Worm (Caenorhabditis elegans) whole organism, L1 larva: ENCODE results near the gene cdr-7.

ENCODE experiments used
- C04F5.9 ChIP-seq: sonication (generic microtip); optimal IDR thresholded peaks from 2 replicates; lab custom pipeline; 2016; ENCODE audit warnings: missing genetic modification characterization, missing compliant biosample characterization
- C34B4.2 ChIP-seq: sonication (generic microtip); optimal IDR thresholded peaks from 2 replicates; lab custom pipeline; 2017; ENCODE audit warnings: mild to moderate bottlenecking, missing genetic modification characterization, missing compliant biosample characterization
- F16B12.6 ChIP-seq: fragments of 150-350 bp; optimal IDR thresholded peaks from 2 replicates; lab custom pipeline; 2014; ENCODE audit warnings: missing biosample characterization, missing genetic modification characterization
- aha-1 ChIP-seq: fragments of 150-350 bp; optimal IDR thresholded peaks from 2 replicates; lab custom pipeline; 2014; ENCODE audit warnings: missing biosample characterization, missing genetic modification characterization
- alr-1 ChIP-seq: fragments of 200-800 bp; sonication (Bioruptor generic); optimal IDR thresholded peaks from 2 replicates; lab custom pipeline; 2018; ENCODE audit warnings: borderline replicate concordance, mild to moderate bottlenecking, missing genetic modification characterization, missing compliant biosample characterization
- aly-2 ChIP-seq: fragments of 150-350 bp; optimal IDR thresholded peaks from 2 replicates; lab custom pipeline; 2014; ENCODE audit warnings: missing biosample characterization, missing genetic modification characterization
- blmp-1 ChIP-seq: fragments of 150-350 bp; optimal IDR thresholded peaks from 2 replicates; lab custom pipeline; 2014; ENCODE audit warnings: missing biosample characterization, missing genetic modification characterization
- ceh-63 ChIP-seq: fragments of 200-800 bp; sonication (Bioruptor generic); optimal IDR thresholded peaks from 2 replicates; lab custom pipeline; 2018; ENCODE audit warnings: mild to moderate bottlenecking, missing genetic modification characterization, missing compliant biosample characterization
- ceh-82 ChIP-seq, 3 experiments: fragments of 150-350 bp in 1 of 3; sonication (generic microtip) in 2 of 3; optimal IDR thresholded peaks; 2 replicates each; lab custom pipeline; 2014 to 2017; ENCODE audit warnings: missing biosample characterization in 3 of 3, missing genetic modification characterization in 3 of 3
- ceh-88 ChIP-seq: fragments of 200-800 bp; sonication (Bioruptor generic); IDR thresholded peaks from 2 replicates; pipeline ENCODE4 v1.3.6; 2022; ENCODE audit warnings: missing genetic modification characterization, missing compliant biosample characterization
- ceh-90 ChIP-seq: sonication (generic microtip); optimal IDR thresholded peaks from 2 replicates; lab custom pipeline; 2016; ENCODE audit warnings: missing genetic modification characterization, missing compliant biosample characterization
- efl-1 ChIP-seq, 4 experiments: fragments of 150-350 bp; optimal IDR thresholded peaks in 3 of 4; peaks in 1 of 4; 1 replicate in 1 of 4; 2 replicates in 3 of 4; lab custom pipeline; 2014; ENCODE audit warnings: missing biosample characterization in 2 of 4, missing genetic modification characterization in 2 of 4, missing genetic modification reagents in 2 of 4
- efl-3 ChIP-seq: fragments of 200-800 bp; sonication (Bioruptor generic); optimal IDR thresholded peaks from 2 replicates; lab custom pipeline; 2018; ENCODE audit warnings: mild to moderate bottlenecking, missing genetic modification characterization, missing compliant biosample characterization
- elt-2 ChIP-seq: sonication (generic microtip); optimal IDR thresholded peaks from 2 replicates; lab custom pipeline; 2016; ENCODE audit warnings: missing genetic modification characterization, mild to moderate bottlenecking, inconsistent platforms, missing compliant biosample characterization, missing genetic modification reagents
- grh-1 ChIP-seq: fragments of 200-800 bp; sonication (Bioruptor generic); IDR thresholded peaks from 2 replicates; pipeline ENCODE4 v1.3.6; 2022; ENCODE audit warnings: missing genetic modification reagents, missing genetic modification characterization, missing compliant biosample characterization
- hlh-4 ChIP-seq: sonication (generic microtip); optimal IDR thresholded peaks from 2 replicates; lab custom pipeline; 2016; ENCODE audit warnings: mild to moderate bottlenecking, missing genetic modification characterization, missing compliant biosample characterization
- lin-13 ChIP-seq: fragments of 150-350 bp; optimal IDR thresholded peaks from 2 replicates; lab custom pipeline; 2014; ENCODE audit warnings: missing biosample characterization, missing genetic modification reagents, missing genetic modification characterization
- lin-14 ChIP-seq: fragments of 200-800 bp; sonication (Bioruptor generic); optimal IDR thresholded peaks from 2 replicates; lab custom pipeline; 2018; ENCODE audit warnings: mild to moderate bottlenecking, missing genetic modification characterization, moderate library complexity, missing compliant biosample characterization
- lin-15B ChIP-seq: fragments of 150-350 bp; sonication (generic microtip); optimal IDR thresholded peaks from 3 replicates; lab custom pipeline; 2014; ENCODE audit warnings: missing biosample characterization, missing genetic modification characterization
- lsy-2 ChIP-seq, 2 experiments: fragments of 150-350 bp; optimal IDR thresholded peaks; 2 replicates each; lab custom pipeline; 2014; ENCODE audit warnings: missing biosample characterization in 2 of 2, missing genetic modification characterization in 2 of 2
- mab-9 ChIP-seq: fragments of 200-800 bp; sonication (Bioruptor generic); IDR thresholded peaks from 2 replicates; pipeline ENCODE4 v1.3.6; 2022; ENCODE audit warnings: missing genetic modification reagents, missing genetic modification characterization, missing compliant biosample characterization
- mef-2 ChIP-seq: fragments of 150-350 bp; optimal IDR thresholded peaks from 2 replicates; lab custom pipeline; 2014; ENCODE audit warnings: missing biosample characterization, missing genetic modification characterization
- nhr-20 ChIP-seq: sonication (generic microtip); optimal IDR thresholded peaks from 2 replicates; lab custom pipeline; 2016; ENCODE audit warnings: mild to moderate bottlenecking, missing genetic modification characterization, missing compliant biosample characterization
- nhr-28 ChIP-seq: fragments of 150-350 bp; optimal IDR thresholded peaks from 2 replicates; lab custom pipeline; 2014; ENCODE audit warnings: missing biosample characterization, missing genetic modification characterization
- nhr-47 ChIP-seq: sonication (generic microtip); optimal IDR thresholded peaks from 2 replicates; lab custom pipeline; 2016; ENCODE audit warnings: mild to moderate bottlenecking, missing genetic modification characterization, moderate library complexity, missing compliant biosample characterization
- nhr-71 ChIP-seq: sonication (generic microtip); optimal IDR thresholded peaks from 2 replicates; lab custom pipeline; 2016; ENCODE audit warnings: mild to moderate bottlenecking, missing genetic modification characterization, moderate library complexity, missing compliant biosample characterization
- nhr-77 ChIP-seq: fragments of 150-350 bp; optimal IDR thresholded peaks from 2 replicates; lab custom pipeline; 2014; ENCODE audit warnings: missing biosample characterization, missing genetic modification characterization
- nhr-84 ChIP-seq: sonication (generic microtip); optimal IDR thresholded peaks from 2 replicates; lab custom pipeline; 2017; ENCODE audit warnings: missing biosample characterization, missing genetic modification characterization
- nhr-85 ChIP-seq: sonication (generic microtip); peaks from one replicate; lab custom pipeline; 2016; ENCODE audit warnings: missing genetic modification characterization, inconsistent platforms, missing compliant biosample characterization
- nhr-90 ChIP-seq: sonication (generic microtip); optimal IDR thresholded peaks from 2 replicates; lab custom pipeline; 2016; ENCODE audit warnings: mild to moderate bottlenecking, missing genetic modification characterization, missing compliant biosample characterization; ENCODE audit not compliant: poor library complexity
- pax-3 ChIP-seq: fragments of 200-800 bp; sonication (Bioruptor generic); optimal IDR thresholded peaks from 2 replicates; lab custom pipeline; 2018; ENCODE audit warnings: mild to moderate bottlenecking, missing genetic modification characterization, moderate library complexity, missing compliant biosample characterization
- snpc-4 ChIP-seq: fragments of 150-350 bp; optimal IDR thresholded peaks from 2 replicates; lab custom pipeline; 2014; ENCODE audit warnings: missing biosample characterization, missing genetic modification characterization
- snu-23 ChIP-seq: sonication (generic microtip); optimal IDR thresholded peaks from 2 replicates; lab custom pipeline; 2016; ENCODE audit warnings: missing genetic modification characterization, missing compliant biosample characterization
- sptf-1 ChIP-seq: fragments of 150-350 bp; optimal IDR thresholded peaks from 2 replicates; lab custom pipeline; 2014; ENCODE audit warnings: missing biosample characterization, missing genetic modification characterization
- sup-37 ChIP-seq: fragments of 200-800 bp; sonication (Bioruptor generic); optimal IDR thresholded peaks from 2 replicates; lab custom pipeline; 2018; ENCODE audit warnings: mild to moderate bottlenecking, missing genetic modification characterization, missing compliant biosample characterization
- unc-130 ChIP-seq: fragments of 150-350 bp; optimal IDR thresholded peaks from 2 replicates; lab custom pipeline; 2017; ENCODE audit warnings: missing biosample characterization, missing genetic modification characterization, inconsistent platforms
- unc-86 ChIP-seq: sonication (generic microtip); optimal IDR thresholded peaks from 2 replicates; lab custom pipeline; 2016; ENCODE audit warnings: missing genetic modification characterization, missing compliant biosample characterization
- unc-98 ChIP-seq: fragments of 200-800 bp; sonication (Bioruptor generic); IDR thresholded peaks from 2 replicates; pipeline ENCODE4 v1.3.6; 2022; ENCODE audit warnings: missing genetic modification characterization, missing compliant biosample characterization
- xbp-1 ChIP-seq: sonication (generic microtip); optimal IDR thresholded peaks from 2 replicates; lab custom pipeline; 2016; ENCODE audit warnings: missing genetic modification characterization, missing compliant biosample characterization
- zag-1 ChIP-seq: fragments of 150-350 bp; optimal IDR thresholded peaks from 2 replicates; lab custom pipeline; 2014; ENCODE audit warnings: missing biosample characterization, missing genetic modification characterization
- ztf-11 ChIP-seq, 2 experiments: sonication (generic microtip); optimal IDR thresholded peaks; 2 replicates each; lab custom pipeline; 2016 to 2017; ENCODE audit warnings: missing genetic modification characterization in 2 of 2, missing biosample characterization in 1 of 2, missing compliant biosample characterization in 1 of 2
- ztf-4 ChIP-seq: fragments of 150-350 bp; optimal IDR thresholded peaks from 2 replicates; lab custom pipeline; 2014; ENCODE audit warnings: missing biosample characterization, missing genetic modification characterization

Gene cdr-7

DNA sequence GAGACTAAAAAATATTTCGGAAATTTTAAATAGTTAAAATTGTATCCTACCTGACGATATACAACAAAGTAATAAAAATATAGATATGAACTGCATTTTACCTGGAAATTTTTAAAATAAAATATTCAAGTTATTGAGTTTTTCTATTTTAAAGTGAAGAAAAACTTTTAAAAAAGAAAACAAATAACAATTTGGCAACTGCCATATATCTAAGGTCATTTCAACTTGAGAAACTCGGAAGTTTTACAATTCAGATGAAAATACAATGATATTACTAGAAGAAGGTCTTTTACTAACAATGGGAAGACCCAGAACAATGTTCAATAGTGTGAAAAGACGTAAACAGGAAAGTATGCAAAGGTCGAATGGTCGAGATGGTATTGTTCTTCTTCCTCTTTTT, 38.0 kb upstream of the cdr-7 start, which contains the start of gene C54D10.10:
C54D10.10 (minus strand) TSS at position 101 of the 400 bp plus-strand sequence.
- no peak for TF ChIP-seq nhr-28
- TF ChIP-seq blmp-1 (tag; lab: Kevin White, UChicago) = no peak
- no peak for TF ChIP-seq ztf-4 (tag; lab: Kevin White, UChicago)
- no peak for TF ChIP-seq C34B4.2 (tag; lab: Kevin White, UChicago)
- no peak for TF ChIP-seq unc-98
- TF ChIP-seq xbp-1 (tag; lab: Kevin White, UChicago) = no peak
- no peak for TF ChIP-seq nhr-20 (tag; lab: Kevin White, UChicago)
- TF ChIP-seq efl-1 (optimal IDR thresholded peaks at IDR 0.05; lab: Kevin White, UChicago) = no peak
- TF ChIP-seq efl-1 (GFP tag; optimal IDR thresholded peaks at IDR 0.05 in 1 of 2; lab: Kevin White, UChicago) = no peak
- no peak for TF ChIP-seq elt-2 (tag; lab: Kevin White, UChicago)
- no peak for TF ChIP-seq pax-3 (tag; lab: Kevin White, UChicago)
- TF ChIP-seq nhr-90 (tag; lab: Kevin White, UChicago) = no peak
- no peak for TF ChIP-seq lin-14 (GFP tag; lab: Kevin White, UChicago)
- no peak for TF ChIP-seq unc-86

DNA sequence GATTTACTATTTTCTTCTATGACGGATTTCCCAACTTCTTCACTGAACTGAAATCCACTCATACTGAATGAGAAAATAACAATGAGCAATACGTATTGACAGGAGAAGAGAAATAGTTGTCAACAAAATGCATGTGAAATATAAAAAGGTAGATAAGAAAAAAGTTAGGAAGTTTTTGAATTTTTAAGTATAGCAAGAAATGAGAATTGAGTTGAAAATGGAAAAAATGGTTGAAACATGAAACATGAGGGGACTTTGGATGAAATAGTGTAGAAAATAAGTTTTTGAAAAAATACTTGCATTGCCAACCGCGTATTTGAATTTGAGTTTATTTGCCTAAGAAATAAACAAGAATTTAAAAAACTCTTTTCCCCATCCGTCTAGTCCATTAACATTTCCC, 35.0 kb upstream of the cdr-7 start, which contains the start of the genes pals-38 and C54D10.9:
pals-38 (minus strand) TSS at position 101 of the 400 bp plus-strand sequence.
C54D10.9 (plus strand) TSS at position 259 of the 400 bp plus-strand sequence.
- no peak for TF ChIP-seq efl-1 (optimal IDR thresholded peaks at IDR 0.05; lab: Kevin White, UChicago)
- peak in 1 of 2 experiments; percentile 79 for TF ChIP-seq efl-1 (GFP tag; optimal IDR thresholded peaks at IDR 0.05 in 1 of 2; lab: Kevin White, UChicago)
- TF ChIP-seq ceh-88 (GFP tag; lab: Robert Waterston, UW) = no peak

DNA sequence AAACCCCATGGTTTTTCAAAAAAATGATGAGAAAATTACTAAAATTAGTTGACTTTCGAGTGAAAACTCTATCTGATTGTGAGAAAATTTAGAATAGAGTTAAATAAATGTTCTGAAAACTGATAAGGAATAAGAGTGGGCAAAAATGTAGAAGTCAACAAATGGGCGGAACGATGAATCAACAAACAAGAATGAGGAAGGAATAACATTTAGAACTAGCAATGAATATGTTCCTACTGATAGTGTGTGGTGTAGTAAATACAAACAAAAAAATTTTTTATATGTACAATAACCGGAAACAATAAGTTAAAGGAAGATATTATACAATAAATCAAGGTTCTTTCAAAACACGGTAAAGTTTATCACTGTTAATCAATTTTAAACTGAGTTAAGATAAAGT, 31.8 kb upstream of the cdr-7 start, which contains the start of gene pals-39:
pals-39 (minus strand) TSS at position 101 of the 400 bp plus-strand sequence.
- no peak for TF ChIP-seq nhr-20 (tag; lab: Kevin White, UChicago)
- TF ChIP-seq sptf-1 (tag; lab: Kevin White, UChicago) = no peak
- TF ChIP-seq zag-1 (tag; lab: Kevin White, UChicago) = no peak
- TF ChIP-seq lin-14 (GFP tag; lab: Kevin White, UChicago) = no peak

DNA sequence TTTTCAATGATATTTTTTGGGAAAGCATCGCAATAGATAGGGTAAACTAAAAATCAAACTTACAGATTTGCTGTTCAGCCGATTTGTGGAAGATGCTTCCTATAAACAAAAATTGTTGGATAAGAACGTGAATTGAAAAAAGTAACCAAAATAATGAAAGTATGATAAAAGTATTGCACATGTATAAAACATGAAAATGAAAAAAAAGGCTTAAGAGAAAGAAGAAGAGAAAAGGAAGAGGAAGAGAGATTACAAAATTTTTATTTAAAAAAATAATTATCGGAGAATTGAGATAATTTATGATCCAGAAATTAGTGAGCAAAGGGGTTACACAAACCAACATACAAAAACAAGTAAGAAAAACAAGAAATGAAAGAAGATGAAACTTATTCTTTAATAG, 29.5 kb upstream of the cdr-7 start, which contains the start of gene pals-37:
pals-37 (minus strand) TSS at position 101 of the 400 bp plus-strand sequence.
- TF ChIP-seq lin-15B (tag; lab: Kevin White, UChicago) (no peak), nhr-47 (tag; lab: Kevin White, UChicago) (no peak), nhr-84 (tag; lab: Kevin White, UChicago) (no peak), sup-37 (GFP tag; lab: Kevin White, UChicago) (no peak), unc-86 (no peak), nhr-85 (tag; lab: Kevin White, UChicago) (no peak), F16B12.6 (tag; lab: Kevin White, UChicago) (no peak), lin-13 (GFP tag; lab: Kevin White, UChicago) (no peak), alr-1 (tag; lab: Kevin White, UChicago) (no peak), nhr-71 (tag; lab: Kevin White, UChicago) (no peak), mef-2 (no peak), snu-23 (no peak), aha-1 (tag; lab: Kevin White, UChicago) (no peak), ceh-63 (GFP tag; lab: Kevin White, UChicago) (no peak)

DNA sequence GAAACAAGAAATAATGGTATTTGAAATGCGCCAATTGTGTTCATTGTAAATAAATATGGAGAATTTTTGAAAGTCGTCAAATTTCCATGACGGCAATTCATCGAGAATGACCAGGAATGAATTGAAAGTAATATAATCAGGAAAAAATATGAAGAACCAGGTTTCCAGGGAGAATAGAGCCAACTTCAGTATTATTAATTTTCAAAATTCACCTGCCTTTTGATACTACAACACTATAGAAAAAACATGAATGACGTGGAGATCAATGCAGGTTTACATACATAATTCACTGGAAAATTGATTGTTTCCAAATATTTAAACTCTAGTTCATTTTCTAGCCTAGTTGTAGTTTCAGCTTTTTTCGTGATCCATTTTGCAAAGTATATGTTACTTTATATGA, 21.8 kb upstream of the cdr-7 start, which contains the start of gene srh-25:
srh-25 (minus strand) TSS at position 101 of the 400 bp plus-strand sequence.
- TF ChIP-seq hlh-4 (tag; lab: Kevin White, UChicago) (peak; percentile 60), ceh-82 (tag; optimal IDR thresholded peaks at IDR 0.05; lab: Kevin White, UChicago) (no peak)
- TF ChIP-seq, all 84 proteins: peak for 1

DNA sequence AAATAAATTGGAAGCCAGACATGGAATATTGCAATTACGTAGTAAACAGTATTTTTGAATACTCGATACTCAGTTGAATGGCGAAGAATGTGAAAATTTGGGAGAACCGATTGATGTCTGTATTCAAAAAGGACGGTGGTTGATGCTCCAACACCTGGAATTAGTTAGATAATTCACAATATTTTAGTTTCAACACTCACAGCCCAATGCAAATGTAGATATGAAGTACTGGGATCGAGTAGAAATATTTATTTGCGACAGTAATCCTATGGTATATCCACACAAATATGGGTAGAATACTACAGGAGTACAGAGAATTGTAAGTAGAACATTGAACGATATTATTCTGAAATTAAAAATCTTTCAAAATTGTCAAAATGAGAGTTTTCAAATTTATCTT, 21.2 kb upstream of the cdr-7 start:
- TF ChIP-seq aly-2 (tag; lab: Kevin White, UChicago) (no peak), snu-23 (no peak), nhr-77 (no peak), grh-1 (GFP tag; lab: Robert Waterston, UW) (no peak), lsy-2 (tag; optimal IDR thresholded peaks at IDR 0.05; lab: Kevin White, UChicago) (no peak), F16B12.6 (tag; lab: Kevin White, UChicago) (no peak), lin-15B (tag; lab: Kevin White, UChicago) (no peak), unc-98 (no peak), mef-2 (no peak), mab-9 (GFP tag; lab: Robert Waterston, UW) (no peak), snpc-4 (tag; lab: Kevin White, UChicago) (no peak), efl-3 (GFP tag; lab: Kevin White, UChicago) (no peak), C04F5.9 (tag; lab: Kevin White, UChicago) (no peak), ceh-90 (tag; lab: Kevin White, UChicago) (no peak), unc-130 (tag; lab: Kevin White, UChicago) (no peak), ztf-11 (tag; optimal IDR thresholded peaks at IDR 0.05; lab: Kevin White, UChicago) (no peak), ztf-4 (tag; lab: Kevin White, UChicago) (no peak)
